Fruit fly (Drosophila melanogaster): Measurements from ENCODE around the gene CG34174.

Gene CG34174

dm6 chr2L:2193357-2193780 lies 20.7 kb upstream of the CG34174 start (continued):
- TF ChIP-seq run (tag; optimal IDR thresholded peaks at IDR 0.05) (no peak), ken (GFP tag; IDR thresholded peaks at IDR 0.05) (no peak), bsh (GFP tag; optimal IDR thresholded peaks at IDR 0.05) (peak; percentile 20 to 66), ind (GFP tag; optimal IDR thresholded peaks at IDR 0.05) (no peak), CG10979 (tag; optimal IDR thresholded peaks at IDR 0.05) (peak; percentile 22), slp2 (GFP tag; optimal IDR thresholded peaks at IDR 0.05) (no peak), CG10543 (GFP tag; optimal IDR thresholded peaks at IDR 0.05) (peak; percentile 96), HHEX (GFP tag; optimal IDR thresholded peaks at IDR 0.05) (peak; percentile 24), CG1529 (GFP tag; optimal IDR thresholded peaks at IDR 0.05) (peak; percentile 28), CG12659 (GFP tag; optimal IDR thresholded peaks at IDR 0.05) (peak; percentile 86), cwo (GFP tag; optimal IDR thresholded peaks at IDR 0.05) (peak; percentile 57), gfzf (GFP tag; optimal IDR thresholded peaks at IDR 0.05) (peak; percentile 57), Oli (tag; optimal IDR thresholded peaks at IDR 0.05) (peak; percentile 23), exex (tag; optimal IDR thresholded peaks at IDR 0.05) (peak; percentile 9), CG11723 (GFP tag; optimal IDR thresholded peaks at IDR 0.05) (peak; percentile 49), Med (GFP tag) (peak; percentile 88), Awh (GFP tag; IDR thresholded peaks at IDR 0.05) (no peak), CG33213 (GFP tag; optimal IDR thresholded peaks at IDR 0.05) (peak; percentile 96), CTCF (GFP tag; optimal IDR thresholded peaks at IDR 0.05) (peak; percentile 44), onecut (GFP tag; IDR thresholded peaks at IDR 0.05) (peak; percentile 53), MTF-1 (GFP tag; optimal IDR thresholded peaks at IDR 0.05; ENCODE audit: borderline replicate concordance) (peak; percentile 55), zf30C (GFP tag; optimal IDR thresholded peaks at IDR 0.05) (peak; percentile 59), CG1832 (GFP tag; optimal IDR thresholded peaks at IDR 0.05) (peak; percentile 96), Hmr (GFP tag; optimal IDR thresholded peaks at IDR 0.05) (peak; percentile 97), mam (GFP tag; optimal IDR thresholded peaks at IDR 0.05) (peak; percentile 37), CG15514 (GFP tag; optimal IDR thresholded peaks at IDR 0.05) (peak; percentile 91), repo (GFP tag; optimal IDR thresholded peaks at IDR 0.05) (peak; percentile 19), CG3281 (GFP tag; optimal IDR thresholded peaks at IDR 0.05) (peak; percentile 25), CG17186 (GFP tag; optimal IDR thresholded peaks at IDR 0.05) (peak; percentile 92), CG10274 (GFP tag; optimal IDR thresholded peaks at IDR 0.05) (no peak), Sry-δ (GFP tag; optimal IDR thresholded peaks at IDR 0.05) (peak; percentile 57), HmgD (GFP tag; optimal IDR thresholded peaks at IDR 0.05) (peak; percentile 67), Sin3A (optimal IDR thresholded peaks at IDR 0.05) (peak; percentile 3), Asciz (GFP tag; optimal IDR thresholded peaks at IDR 0.05) (peak; percentile 30), schlank (tag; optimal IDR thresholded peaks at IDR 0.05) (peak; percentile 59), Abd-B (GFP tag; optimal IDR thresholded peaks at IDR 0.05) (peak; percentile 47), CG15269 (tag; optimal IDR thresholded peaks at IDR 0.05) (peak; percentile 49), CG2678 (tag; optimal IDR thresholded peaks at IDR 0.05) (peak; percentile 50), kah (GFP tag; optimal IDR thresholded peaks at IDR 0.05) (peak; percentile 74), Fer3 (tag; optimal IDR thresholded peaks at IDR 0.05) (peak; percentile 28), cg (GFP tag; optimal IDR thresholded peaks at IDR 0.05) (peak; percentile 38), fd96Cb (tag; optimal IDR thresholded peaks at IDR 0.05) (no peak), tap (tag; optimal IDR thresholded peaks at IDR 0.05) (no peak), CG15011 (GFP tag; optimal IDR thresholded peaks at IDR 0.05) (no peak), cato (GFP tag; optimal IDR thresholded peaks at IDR 0.05; ENCODE audit: borderline replicate concordance) (no peak), mirr (GFP tag; optimal IDR thresholded peaks at IDR 0.05) (peak; percentile 79), Sry-β (GFP tag; optimal IDR thresholded peaks at IDR 0.05) (peak; percentile 69), unpg (GFP tag; optimal IDR thresholded peaks at IDR 0.05) (peak; percentile 25), Fer1 (GFP tag; optimal IDR thresholded peaks at IDR 0.05) (peak; percentile 75), BEAF-32 (GFP tag; optimal IDR thresholded peaks at IDR 0.05) (peak; percentile 59)

Measured in whole organism, embryonic.